Fruit fly (Drosophila melanogaster) whole organism, wandering third instar larva: ENCODE measurements around the gene ldd.

Experiments
- Abd-B ChIP-seq: fragments of >200 bp; optimal IDR thresholded peaks from 2 replicates; lab custom pipeline; 2017; ENCODE audit warnings: missing biosample characterization, missing genetic modification characterization
- CG32264 ChIP-seq: fragments of 200-800 bp; sonication (Bioruptor generic); optimal IDR thresholded peaks from 2 replicates; lab custom pipeline; 2016; ENCODE audit warnings: missing biosample characterization, missing genetic modification characterization
- CrebA ChIP-seq: fragments of 200-800 bp; sonication (Bioruptor generic); optimal IDR thresholded peaks from 2 replicates; lab custom pipeline; 2016; ENCODE audit warnings: missing biosample characterization, mild to moderate bottlenecking, missing genetic modification characterization, borderline replicate concordance
- Dfd ChIP-seq: fragments of >200 bp; optimal IDR thresholded peaks from 2 replicates; lab custom pipeline; 2017; ENCODE audit warnings: missing biosample characterization, missing genetic modification characterization
- GATAd ChIP-seq: sonication (Bioruptor generic); optimal IDR thresholded peaks from 2 replicates; lab custom pipeline; 2016; ENCODE audit warnings: missing biosample characterization, missing genetic modification characterization
- HLH106 ChIP-seq: fragments of 200-800 bp; optimal IDR thresholded peaks from 3 replicates; lab custom pipeline; 2019; ENCODE audit warnings: missing biosample characterization, mild to moderate bottlenecking, missing genetic modification characterization, moderate library complexity
- Hnf4 ChIP-seq: fragments of 200-800 bp; sonication (Bioruptor generic); optimal IDR thresholded peaks from 2 replicates; lab custom pipeline; 2016; ENCODE audit warnings: missing biosample characterization, mild to moderate bottlenecking, missing genetic modification characterization
- Hr78 ChIP-seq: fragments of >200 bp; optimal IDR thresholded peaks from 2 replicates; lab custom pipeline; 2017; ENCODE audit warnings: missing biosample characterization, missing genetic modification characterization
- Hr83 ChIP-seq: fragments of 200-300 bp; sonication (Bioruptor generic); optimal IDR thresholded peaks from 2 replicates; lab custom pipeline; 2016; ENCODE audit warnings: missing biosample characterization, mild to moderate bottlenecking, missing genetic modification characterization, moderate library complexity; ENCODE audit not compliant: poor library complexity, severe bottlenecking
- Jra ChIP-seq: sonication (Bioruptor generic); optimal IDR thresholded peaks from 2 replicates; lab custom pipeline; 2016; ENCODE audit warnings: missing biosample characterization, missing genetic modification characterization
- Myc ChIP-seq: fragments of >200 bp; optimal IDR thresholded peaks from 2 replicates; lab custom pipeline; 2017
- N ChIP-seq: fragments of >200 bp; optimal IDR thresholded peaks from 2 replicates; lab custom pipeline; 2018; ENCODE audit warnings: missing biosample characterization, missing external identifiers, missing genetic modification characterization
- OdsH ChIP-seq: fragments of 200-800 bp; sonication (Bioruptor generic); optimal IDR thresholded peaks from 2 replicates; lab custom pipeline; 2016; ENCODE audit warnings: missing biosample characterization, mild to moderate bottlenecking, missing genetic modification characterization
- Rel ChIP-seq, 2 experiments: fragments of 200-800 bp; sonication (Bioruptor generic) in 1 of 2; optimal IDR thresholded peaks; 2 replicates in 1 of 2; 3 replicates in 1 of 2; lab custom pipeline; 2016 to 2019; ENCODE audit warnings: mild to moderate bottlenecking in 2 of 2, missing biosample characterization in 2 of 2, missing genetic modification characterization in 2 of 2, moderate library complexity in 1 of 2
- br ChIP-seq: fragments of 200-800 bp; sonication (Bioruptor generic); optimal IDR thresholded peaks from 2 replicates; lab custom pipeline; 2016; ENCODE audit warnings: missing biosample characterization, missing genetic modification characterization
- brk ChIP-seq: fragments of 200-800 bp; sonication (Bioruptor generic); optimal IDR thresholded peaks from 2 replicates; lab custom pipeline; 2016; ENCODE audit warnings: missing biosample characterization, mild to moderate bottlenecking, missing genetic modification characterization
- dsf ChIP-seq: sonication (Bioruptor generic); optimal IDR thresholded peaks from 2 replicates; lab custom pipeline; 2016; ENCODE audit warnings: missing biosample characterization, missing genetic modification characterization, borderline replicate concordance
- ey ChIP-seq: fragments of 200-800 bp; sonication (Bioruptor generic); optimal IDR thresholded peaks from 2 replicates; lab custom pipeline; 2016; ENCODE audit warnings: missing biosample characterization, missing genetic modification characterization
- foxo ChIP-seq, 2 experiments: fragments of 200-800 bp; sonication (Bioruptor generic); optimal IDR thresholded peaks; 2 replicates in 1 of 2; 3 replicates in 1 of 2; lab custom pipeline; 2016 to 2017; ENCODE audit warnings: missing biosample characterization in 2 of 2, missing genetic modification characterization in 2 of 2
- fru ChIP-seq: fragments of 200-800 bp; sonication (Bioruptor generic); optimal IDR thresholded peaks from 3 replicates; lab custom pipeline; 2016; ENCODE audit warnings: missing biosample characterization, mild to moderate bottlenecking, missing genetic modification characterization
- h ChIP-seq: fragments of 200-800 bp; sonication (Bioruptor generic); optimal IDR thresholded peaks from 3 replicates; lab custom pipeline; 2016; ENCODE audit warnings: missing biosample characterization, mild to moderate bottlenecking, missing genetic modification characterization
- jim ChIP-seq: fragments of 175-275, 200-325 bp; sonication (Bioruptor generic); optimal IDR thresholded peaks from 2 replicates; lab custom pipeline; 2016; ENCODE audit warnings: missing biosample characterization, mild to moderate bottlenecking, missing genetic modification characterization
- lola ChIP-seq: fragments of >200 bp; optimal IDR thresholded peaks from 2 replicates; lab custom pipeline; 2017; ENCODE audit warnings: missing biosample characterization, missing genetic modification characterization
- pan ChIP-seq: fragments of >200 bp; optimal IDR thresholded peaks from 2 replicates; lab custom pipeline; 2017
- psq ChIP-seq: fragments of 200-800 bp; sonication (Bioruptor generic); optimal IDR thresholded peaks from 3 replicates; lab custom pipeline; 2017; ENCODE audit warnings: missing biosample characterization, mild to moderate bottlenecking, missing genetic modification characterization, moderate library complexity
- rgr ChIP-seq: fragments of 200-800 bp; sonication (Bioruptor generic); optimal IDR thresholded peaks from 3 replicates; lab custom pipeline; 2016; ENCODE audit warnings: missing biosample characterization, mild to moderate bottlenecking, missing genetic modification characterization
- sage ChIP-seq: fragments of 200-800 bp; sonication (Bioruptor generic); optimal IDR thresholded peaks from 2 replicates; lab custom pipeline; 2016; ENCODE audit warnings: missing biosample characterization, mild to moderate bottlenecking, missing genetic modification characterization
- sv ChIP-seq: fragments of 200-800 bp; sonication (Bioruptor generic); optimal IDR thresholded peaks from 3 replicates; lab custom pipeline; 2016; ENCODE audit warnings: missing biosample characterization, missing genetic modification characterization
- tai ChIP-seq: sonication (Bioruptor generic); optimal IDR thresholded peaks from 2 replicates; lab custom pipeline; 2016; ENCODE audit warnings: missing biosample characterization, missing genetic modification characterization
- usp ChIP-seq: fragments of >200 bp; optimal IDR thresholded peaks from 2 replicates; lab custom pipeline; 2017; ENCODE audit warnings: missing biosample characterization, missing genetic modification characterization
- woc ChIP-seq: sonication (Bioruptor generic); optimal IDR thresholded peaks from 2 replicates; lab custom pipeline; 2016; ENCODE audit warnings: missing biosample characterization, mild to moderate bottlenecking, missing genetic modification characterization

The ldd gene

DNA sequence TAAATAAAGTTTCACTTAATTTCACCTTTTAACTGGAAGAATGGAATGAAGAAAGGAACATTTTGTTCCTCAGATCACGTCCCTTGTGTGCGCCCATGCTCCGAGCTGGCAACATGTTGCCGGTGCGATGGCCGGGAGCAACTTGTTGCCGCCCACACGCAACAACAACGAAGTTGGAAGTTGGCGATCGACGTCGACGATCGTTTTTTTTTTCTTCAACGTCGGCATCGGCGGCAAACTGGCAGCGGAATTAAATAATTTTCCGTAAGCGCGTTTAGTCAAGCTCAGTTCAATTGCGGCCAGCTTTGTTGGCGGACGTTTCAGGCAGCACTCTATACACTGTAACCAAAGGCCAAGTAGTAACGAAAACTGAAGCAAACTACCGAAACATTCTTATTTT, at the start of gene ldd:
ldd (plus strand) TSS at position 136 of the 400 bp plus-strand sequence.
- no peak for TF ChIP-seq br (GFP tag; lab: Kevin White, UChicago)
- no peak for TF ChIP-seq Hnf4 (GFP tag; lab: Kevin White, UChicago)
- TF ChIP-seq Abd-B (GFP tag; lab: Kevin White, UChicago), result no peak
- TF ChIP-seq Myc (lab: Kevin White, UChicago), result no peak
- TF ChIP-seq psq, result no peak
- no peak for TF ChIP-seq usp (GFP tag; lab: Kevin White, UChicago)

DNA sequence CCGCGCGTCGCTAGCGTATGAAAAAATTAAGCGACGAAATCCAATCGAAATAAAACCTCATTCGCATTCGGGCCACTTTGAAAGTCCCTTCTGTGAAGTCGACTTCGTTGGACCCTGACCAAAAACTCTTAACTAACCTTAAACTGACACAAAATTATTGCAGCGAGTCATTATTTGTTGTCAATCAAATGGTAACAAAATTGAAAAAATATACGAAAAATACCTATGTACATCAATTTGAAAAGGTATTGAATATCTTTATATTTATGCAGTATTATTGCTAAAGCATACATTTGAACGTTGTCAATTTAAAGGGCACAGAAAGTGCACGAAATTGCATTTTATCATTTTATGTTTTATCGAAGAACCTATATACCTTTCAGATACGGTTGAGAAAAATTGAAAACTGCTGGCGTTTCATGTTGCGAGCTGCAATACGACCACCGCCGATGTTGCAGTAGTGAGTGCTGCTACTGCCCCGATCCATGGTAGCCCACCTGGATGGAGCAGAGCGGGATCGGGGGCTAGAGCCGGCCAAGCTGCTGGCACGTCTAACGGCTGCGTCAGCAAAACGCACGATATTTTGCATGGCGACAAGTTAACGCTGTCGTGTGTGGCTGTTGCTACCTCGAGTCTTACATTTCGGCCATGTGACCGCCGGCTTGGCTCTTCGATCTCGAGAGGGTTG, 49.6 kb upstream of the ldd start:
- TF ChIP-seq h (GFP tag; lab: Kevin White, UChicago), result peak; percentile 7
- peak; percentile 6 for TF ChIP-seq woc (GFP tag; lab: Kevin White, UChicago)
- no peak for TF ChIP-seq Rel (GFP tag; optimal IDR thresholded peaks at IDR 0.05; lab: Kevin White, UChicago)
- no peak for TF ChIP-seq Rel (tag; optimal IDR thresholded peaks at IDR 0.05; lab: Kevin White, UChicago)
- TF ChIP-seq CrebA (GFP tag; lab: Kevin White, UChicago), result no peak
- peak; percentile 27 for TF ChIP-seq ey
- no peak for TF ChIP-seq Myc (lab: Kevin White, UChicago)
- TF ChIP-seq foxo (GFP tag; optimal IDR thresholded peaks at IDR 0.05; lab: Kevin White, UChicago), result no peak
- no peak for TF ChIP-seq N
- peak; percentile 3 for TF ChIP-seq rgr (GFP tag; lab: Kevin White, UChicago)
- TF ChIP-seq Hr78 (GFP tag; lab: Kevin White, UChicago), result no peak
- no peak for TF ChIP-seq brk
- no peak for TF ChIP-seq br (GFP tag; lab: Kevin White, UChicago)
- TF ChIP-seq GATAd (GFP tag; lab: Kevin White, UChicago), result no peak

DNA sequence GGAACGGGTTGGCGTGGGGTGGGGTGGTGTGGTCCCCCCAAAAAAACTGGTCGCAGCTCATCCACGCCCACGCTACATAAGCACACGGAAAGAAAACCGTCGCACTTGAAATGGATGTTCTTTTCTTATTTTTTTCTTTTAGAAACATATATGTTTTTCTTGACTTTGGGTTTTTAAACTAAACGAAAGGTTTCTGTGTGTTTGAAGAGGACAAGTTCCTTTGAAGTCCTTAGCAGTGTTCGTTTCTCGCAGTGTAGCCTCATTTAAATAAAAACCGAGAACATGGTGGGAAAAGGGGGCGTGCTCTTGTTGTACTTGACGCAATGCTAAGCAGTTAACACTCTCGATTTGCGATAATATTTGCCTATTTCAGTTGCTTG, 49.1 kb upstream of the ldd start:
- peak; percentile 62 for TF ChIP-seq rgr (GFP tag; lab: Kevin White, UChicago)
- TF ChIP-seq sage (GFP tag; lab: Kevin White, UChicago), result no peak
- peak; percentile 20 for TF ChIP-seq fru (GFP tag; lab: Kevin White, UChicago)
- TF ChIP-seq Abd-B (GFP tag; lab: Kevin White, UChicago), result no peak
- no peak for TF ChIP-seq lola (GFP tag; lab: Kevin White, UChicago)
- TF ChIP-seq ey, result peak; percentile 50
- TF ChIP-seq pan (lab: Kevin White, UChicago), result no peak
- TF ChIP-seq woc (GFP tag; lab: Kevin White, UChicago), result peak; percentile 5
- TF ChIP-seq usp (GFP tag; lab: Kevin White, UChicago), result no peak
- TF ChIP-seq br (GFP tag; lab: Kevin White, UChicago), result peak; percentile 52
- peak; percentile 59 for TF ChIP-seq h (GFP tag; lab: Kevin White, UChicago)
- TF ChIP-seq dsf (GFP tag; lab: Kevin White, UChicago), result no peak
- TF ChIP-seq Rel (GFP tag; optimal IDR thresholded peaks at IDR 0.05; lab: Kevin White, UChicago), result no peak
- peak; percentile 12 for TF ChIP-seq Rel (tag; optimal IDR thresholded peaks at IDR 0.05; lab: Kevin White, UChicago)
- TF ChIP-seq foxo (GFP tag; optimal IDR thresholded peaks at IDR 0.05; lab: Kevin White, UChicago), result peak in 1 of 2 experiments; percentile 53
- TF ChIP-seq CG32264 (GFP tag; lab: Kevin White, UChicago), result peak; percentile 20
- peak; percentile 52 for TF ChIP-seq Hnf4 (GFP tag; lab: Kevin White, UChicago)
- no peak for TF ChIP-seq GATAd (GFP tag; lab: Kevin White, UChicago)
- TF ChIP-seq HLH106 (tag; lab: Kevin White, UChicago), result peak; percentile 38
- TF ChIP-seq OdsH (GFP tag; lab: Kevin White, UChicago), result peak; percentile 51

DNA sequence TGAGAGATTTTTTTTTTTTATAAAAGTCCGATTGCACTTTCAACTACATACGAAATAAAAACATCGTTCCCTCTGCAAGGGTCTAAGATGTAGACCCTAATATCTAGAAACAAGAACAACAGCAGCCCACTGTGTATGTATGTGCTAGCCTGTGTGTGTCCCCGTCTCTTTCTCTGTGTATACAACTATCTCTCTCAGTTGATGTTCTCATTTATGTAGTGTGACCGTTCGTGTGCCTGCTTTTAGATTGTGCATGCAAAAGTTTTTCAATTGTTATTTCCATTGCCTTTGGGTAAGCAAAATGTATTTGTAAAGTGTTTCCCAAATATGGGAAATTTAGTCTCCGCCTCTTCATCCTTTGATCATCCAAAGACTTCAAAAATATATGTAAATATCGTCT, 43.1 kb upstream of the ldd start:
- no peak for TF ChIP-seq Jra (GFP tag; lab: Kevin White, UChicago)

DNA sequence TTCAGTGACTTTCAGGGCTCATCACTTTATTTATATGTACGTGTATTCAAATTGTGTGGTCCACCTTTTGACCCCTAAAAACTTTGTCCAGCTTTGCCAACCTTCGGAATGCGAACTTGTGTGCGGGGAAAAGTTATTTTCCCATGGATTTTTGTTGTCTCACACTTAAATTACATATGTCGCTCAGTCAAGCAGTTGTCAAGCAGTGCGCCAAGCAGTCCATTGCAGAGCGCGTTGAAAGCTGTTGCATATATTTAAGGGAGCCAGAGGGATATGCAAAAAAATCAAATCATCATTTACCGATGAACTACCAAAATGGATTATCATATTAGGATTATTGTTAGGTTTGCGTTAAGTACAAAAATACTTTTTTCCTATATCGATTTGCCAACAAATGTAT, 40.2 kb upstream of the ldd start:
- peak; percentile 17 for TF ChIP-seq N
- TF ChIP-seq CrebA (GFP tag; lab: Kevin White, UChicago), result no peak

DNA sequence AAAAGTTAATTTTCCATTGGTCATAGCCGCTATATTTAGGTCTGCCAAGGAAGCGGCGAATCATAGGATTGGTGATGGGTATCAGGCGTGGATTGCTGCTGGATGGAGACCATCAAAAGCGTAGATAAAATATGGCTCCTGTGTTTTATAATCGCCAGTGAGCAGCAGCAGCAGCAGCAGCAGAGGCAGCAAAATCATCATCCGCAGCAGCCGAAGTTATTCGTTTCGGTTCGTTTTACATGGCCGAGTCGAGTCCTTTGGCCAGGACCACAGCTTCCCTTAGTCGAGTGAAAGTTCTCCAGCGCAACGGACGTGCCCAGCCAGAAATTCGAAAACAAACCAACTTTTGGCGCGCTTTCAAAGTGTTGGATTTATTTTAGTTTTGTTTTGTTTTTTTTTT, 29.9 kb upstream of the ldd start, which contains the start of gene stg1:
stg1 (plus strand) TSS at position 301 of the 400 bp plus-strand sequence.
- TF ChIP-seq Hnf4 (GFP tag; lab: Kevin White, UChicago) (no peak), Dfd (GFP tag; lab: Kevin White, UChicago) (no peak), Hr78 (GFP tag; lab: Kevin White, UChicago) (no peak), Myc (lab: Kevin White, UChicago) (no peak), pan (lab: Kevin White, UChicago) (no peak), sv (no peak), N (no peak), brk (no peak), OdsH (GFP tag; lab: Kevin White, UChicago) (no peak), jim (no peak), CrebA (GFP tag; lab: Kevin White, UChicago) (no peak), foxo (GFP tag; optimal IDR thresholded peaks at IDR 0.05; lab: Kevin White, UChicago) (no peak), Jra (GFP tag; lab: Kevin White, UChicago) (no peak), fru (GFP tag; lab: Kevin White, UChicago) (no peak), woc (GFP tag; lab: Kevin White, UChicago) (no peak), HLH106 (tag; lab: Kevin White, UChicago) (no peak), tai (GFP tag; lab: Kevin White, UChicago) (no peak), lola (GFP tag; lab: Kevin White, UChicago) (no peak), Hr83 (no peak)
